Fruit fly (Drosophila melanogaster) whole organism, adult: ENCODE measurements around the gene Bace.
A peak's percentile ranks its signal among the peaks of the same experiment; 100 is the strongest.

Experiments used
- CG11617 ChIP-seq: fragments of 200-800 bp; sonication (Bioruptor generic); optimal IDR thresholded peaks from 2 replicates; lab custom pipeline; 2017; ENCODE audit warnings: mild to moderate bottlenecking, missing biosample characterization, missing genetic modification reagents, missing genetic modification characterization
- CG12768 ChIP-seq: fragments of 200-800 bp; sonication (Bioruptor generic); optimal IDR thresholded peaks from 2 replicates; lab custom pipeline; 2017; ENCODE audit warnings: missing biosample characterization, missing genetic modification characterization, mild to moderate bottlenecking, moderate library complexity, missing genetic modification reagents
- CG14711 ChIP-seq: fragments of 200-800 bp; sonication (Bioruptor generic); optimal IDR thresholded peaks from 2 replicates; lab custom pipeline; 2018; ENCODE audit warnings: missing biosample characterization, mild to moderate bottlenecking, missing genetic modification characterization, moderate library complexity
- CG1620 ChIP-seq: fragments of 200-800 bp; sonication (Bioruptor generic); optimal IDR thresholded peaks from 2 replicates; lab custom pipeline; 2016; ENCODE audit warnings: missing biosample characterization, missing genetic modification characterization
- CG33017 ChIP-seq: fragments of 200-800 bp; sonication (Bioruptor generic); optimal IDR thresholded peaks from 2 replicates; lab custom pipeline; 2018; ENCODE audit warnings: missing biosample characterization, mild to moderate bottlenecking, missing genetic modification characterization, moderate library complexity
- CG5204 ChIP-seq: fragments of 200-800 bp; sonication (Bioruptor generic); optimal IDR thresholded peaks from 2 replicates; lab custom pipeline; 2016; ENCODE audit warnings: missing biosample characterization, missing genetic modification characterization
- CG7045 ChIP-seq: fragments of 200-800 bp; sonication (Bioruptor generic); optimal IDR thresholded peaks from 2 replicates; lab custom pipeline; 2017; ENCODE audit warnings: missing biosample characterization, mild to moderate bottlenecking, missing genetic modification characterization
- CG7101 ChIP-seq: fragments of 200-800 bp; sonication (Bioruptor generic); optimal IDR thresholded peaks from 2 replicates; lab custom pipeline; 2018; ENCODE audit warnings: missing biosample characterization, mild to moderate bottlenecking, missing genetic modification characterization, moderate library complexity
- Clk ChIP-seq: fragments of 200-800 bp; sonication (Bioruptor generic); optimal IDR thresholded peaks from 2 replicates; lab custom pipeline; 2017; ENCODE audit warnings: missing biosample characterization, missing genetic modification characterization
- Crg-1 ChIP-seq: fragments of 200-800 bp; sonication (Bioruptor generic); optimal IDR thresholded peaks from 2 replicates; lab custom pipeline; 2016; ENCODE audit warnings: missing biosample characterization, missing genetic modification characterization
- Hr96 ChIP-seq: fragments of 200-800 bp; sonication (Bioruptor generic); optimal IDR thresholded peaks from 2 replicates; lab custom pipeline; 2016; ENCODE audit warnings: missing biosample characterization, missing genetic modification characterization
- Mnt ChIP-seq: fragments of 200-800 bp; sonication (Bioruptor generic); optimal IDR thresholded peaks from 2 replicates; lab custom pipeline; 2016; ENCODE audit warnings: missing biosample characterization, mild to moderate bottlenecking, missing genetic modification characterization
- bab1 ChIP-seq: fragments of 200-800 bp; sonication (Bioruptor generic); optimal IDR thresholded peaks from 3 replicates; lab custom pipeline; 2019; ENCODE audit warnings: missing biosample characterization, mild to moderate bottlenecking, missing genetic modification characterization, moderate library complexity
- cic ChIP-seq: fragments of 200-800 bp; sonication (Bioruptor generic); optimal IDR thresholded peaks from 2 replicates; lab custom pipeline; 2017; ENCODE audit warnings: missing biosample characterization, mild to moderate bottlenecking, missing genetic modification characterization, moderate library complexity
- cnc ChIP-seq, 2 experiments: fragments of >200 bp; optimal IDR thresholded peaks; 2 replicates each; lab custom pipeline; 2017
- kay ChIP-seq: fragments of 200-800 bp; sonication (Bioruptor generic); peaks from one replicate; lab custom pipeline; 2016; ENCODE audit warnings: missing biosample characterization, missing genetic modification characterization, borderline replicate concordance
- ovo ChIP-seq: fragments of 200-800 bp; sonication (Bioruptor generic); optimal IDR thresholded peaks from 2 replicates; lab custom pipeline; 2016; ENCODE audit warnings: missing biosample characterization, missing genetic modification characterization
- pad ChIP-seq: fragments of 200-800 bp; sonication (Bioruptor generic); optimal IDR thresholded peaks from 3 replicates; lab custom pipeline; 2017; ENCODE audit warnings: missing biosample characterization, missing genetic modification characterization, mild to moderate bottlenecking, moderate library complexity, missing genetic modification reagents
- tj ChIP-seq: fragments of 200-800 bp; sonication (Bioruptor generic); optimal IDR thresholded peaks from 3 replicates; lab custom pipeline; 2017; ENCODE audit warnings: missing biosample characterization, mild to moderate bottlenecking, missing genetic modification characterization, moderate library complexity
- toe ChIP-seq: fragments of 200-800 bp; sonication (Bioruptor generic); optimal IDR thresholded peaks from 2 replicates; lab custom pipeline; 2016; ENCODE audit warnings: missing biosample characterization, missing genetic modification characterization

Gene Bace

dm6 chr2L:8466643-8467042 is 29.5 kb downstream of the Bace start, which contains the start of gene dachs:
dachs (plus strand) TSS chr2L:8466817.
- TF ChIP-seq tj (GFP tag; lab: Kevin White, UChicago) (no peak), cic (GFP tag; lab: Kevin White, UChicago) (no peak), CG14711 (tag; lab: Kevin White, UChicago) (no peak), bab1 (GFP tag; lab: Kevin White, UChicago) (no peak), CG7045 (GFP tag; lab: Kevin White, UChicago) (no peak), Hr96 (no peak), toe (no peak), Mnt (GFP tag; lab: Kevin White, UChicago) (no peak)

- TF ChIP-seq kay (peak; percentile 93), CG33017 (tag; lab: Kevin White, UChicago) (peak; percentile 58), Crg-1 (no peak), CG12768 (GFP tag; lab: Kevin White, UChicago) (peak; percentile 67), CG7101 (tag; lab: Kevin White, UChicago) (peak; percentile 64), CG14711 (tag; lab: Kevin White, UChicago) (peak; percentile 56), CG5204 (GFP tag; lab: Kevin White, UChicago) (no peak), CG11617 (peak; percentile 71), CG1620 (peak; percentile 41), toe (peak; percentile 76), Mnt (GFP tag; lab: Kevin White, UChicago) (peak; percentile 21), tj (GFP tag; lab: Kevin White, UChicago) (peak; percentile 29), CG7045 (GFP tag; lab: Kevin White, UChicago) (peak; percentile 76), Hr96 (peak; percentile 68), cnc (optimal IDR thresholded peaks at IDR 0.05; lab: Kevin White, UChicago) (no peak), ovo (no peak), cic (GFP tag; lab: Kevin White, UChicago) (peak; percentile 49), pad (GFP tag; lab: Kevin White, UChicago) (peak; percentile 37), Clk (GFP tag; lab: Kevin White, UChicago) (peak; percentile 38), bab1 (GFP tag; lab: Kevin White, UChicago) (peak; percentile 75)
Observed at dm6 chr2L:8464107-8464582, 32.0 kb downstream of the Bace start, which contains the start of gene prg. prg (plus strand) TSS chr2L:8464488.

dm6 chr2L:8463144-8464106 is 32.7 kb downstream of the Bace start, which contains the start of gene Agpat2:
Agpat2 (minus strand) TSS chr2L:8463994.
- TF ChIP-seq CG12768 (GFP tag; lab: Kevin White, UChicago) (no peak), tj (GFP tag; lab: Kevin White, UChicago) (no peak), bab1 (GFP tag; lab: Kevin White, UChicago) (no peak), Hr96 (no peak), kay (peak; percentile 82), CG14711 (tag; lab: Kevin White, UChicago) (peak; percentile 30), cic (GFP tag; lab: Kevin White, UChicago) (peak; percentile 65)

- no peak for TF ChIP-seq CG7045 (GFP tag; lab: Kevin White, UChicago)
- peak; percentile 4 for TF ChIP-seq CG11617
- no peak for TF ChIP-seq cic (GFP tag; lab: Kevin White, UChicago)
- TF ChIP-seq Mnt (GFP tag; lab: Kevin White, UChicago): peak; percentile 32
- peak; percentile 18 for TF ChIP-seq CG7101 (tag; lab: Kevin White, UChicago)
- no peak for TF ChIP-seq cnc (optimal IDR thresholded peaks at IDR 0.05; lab: Kevin White, UChicago)
Observed at dm6 chr2L:8461782-8462453, 34.2 kb downstream of the Bace start.

dm6 chr2L:8451497-8451896 is 44.6 kb downstream of the Bace start:
- peak; percentile 41 for TF ChIP-seq cic (GFP tag; lab: Kevin White, UChicago)
- no peak for TF ChIP-seq tj (GFP tag; lab: Kevin White, UChicago)
- no peak for TF ChIP-seq CG5204 (GFP tag; lab: Kevin White, UChicago)
- no peak for TF ChIP-seq ovo
- no peak for TF ChIP-seq CG1620
- peak; percentile 83 for TF ChIP-seq kay
- TF ChIP-seq CG7101 (tag; lab: Kevin White, UChicago): no peak

- no peak for TF ChIP-seq toe
- TF ChIP-seq cnc (optimal IDR thresholded peaks at IDR 0.05; lab: Kevin White, UChicago): no peak
- no peak for TF ChIP-seq Crg-1
Observed at dm6 chr2L:8449358-8449757, 46.7 kb downstream of the Bace start, which contains the start of gene Aasdh. Aasdh (minus strand) TSS chr2L:8449576.
